Worm (Caenorhabditis elegans) whole organism, mixed stage, embryonic: Measurements from ENCODE around the gene nspb-8.

Source experiments
- M03D4.4 ChIP-seq: sonication (generic microtip); optimal IDR thresholded peaks from 2 replicates; lab custom pipeline; 2017; ENCODE audit warnings: mild to moderate bottlenecking, missing genetic modification characterization, missing compliant biosample characterization
- bed-3 ChIP-seq: fragments of 200-800 bp; sonication (Bioruptor generic); optimal IDR thresholded peaks from 3 replicates; lab custom pipeline; 2018; ENCODE audit warnings: mild to moderate bottlenecking, missing genetic modification characterization, moderate library complexity, missing compliant biosample characterization
- blmp-1 ChIP-seq: fragments of 150-350 bp; optimal IDR thresholded peaks from 2 replicates; lab custom pipeline; 2014; ENCODE audit warnings: missing biosample characterization, missing genetic modification characterization
- ceh-39 ChIP-seq: fragments of 150-350 bp; optimal IDR thresholded peaks from 2 replicates; lab custom pipeline; 2014; ENCODE audit warnings: missing biosample characterization, missing genetic modification characterization
- ceh-83 ChIP-seq: fragments of 200-800 bp; sonication (Bioruptor generic); optimal IDR thresholded peaks from 2 replicates; lab custom pipeline; 2018; ENCODE audit warnings: mild to moderate bottlenecking, missing genetic modification characterization, missing compliant biosample characterization
- ces-1 ChIP-seq: fragments of 150-350 bp; optimal IDR thresholded peaks from 2 replicates; lab custom pipeline; 2014; ENCODE audit warnings: missing biosample characterization, missing genetic modification reagents, missing genetic modification characterization
- cnd-1 ChIP-seq: fragments of 200-800 bp; sonication (Bioruptor generic); optimal IDR thresholded peaks from 2 replicates; lab custom pipeline; 2018; ENCODE audit warnings: mild to moderate bottlenecking, missing genetic modification characterization, missing compliant biosample characterization
- drap-1 ChIP-seq: fragments of 200-800 bp; sonication (Bioruptor generic); optimal IDR thresholded peaks from 3 replicates; lab custom pipeline; 2018; ENCODE audit warnings: mild to moderate bottlenecking, missing genetic modification characterization, missing compliant biosample characterization
- elt-1 ChIP-seq: sonication (generic microtip); optimal IDR thresholded peaks from 2 replicates; lab custom pipeline; 2017; ENCODE audit warnings: missing genetic modification characterization, mild to moderate bottlenecking, missing compliant biosample characterization, antibody characterized with exemption, moderate library complexity, borderline replicate concordance; ENCODE audit not compliant: insufficient read depth
- elt-3 ChIP-seq: fragments of 150-350 bp; optimal IDR thresholded peaks from 2 replicates; lab custom pipeline; 2014; ENCODE audit warnings: missing biosample characterization, missing genetic modification characterization
- ham-2 ChIP-seq: fragments of 200-800 bp; sonication (Bioruptor generic); optimal IDR thresholded peaks from 2 replicates; lab custom pipeline; 2018; ENCODE audit warnings: mild to moderate bottlenecking, missing genetic modification characterization, missing compliant biosample characterization
- hlh-1 ChIP-seq: fragments of 150-350 bp; optimal IDR thresholded peaks from 2 replicates; lab custom pipeline; 2014; ENCODE audit warnings: missing biosample characterization, missing genetic modification reagents, missing genetic modification characterization
- lin-13 ChIP-seq: fragments of 150-350 bp; optimal IDR thresholded peaks from 2 replicates; lab custom pipeline; 2014; ENCODE audit warnings: missing biosample characterization, missing genetic modification characterization
- lin-32 ChIP-seq: fragments of 200-800 bp; sonication (Bioruptor generic); optimal IDR thresholded peaks from 2 replicates; lab custom pipeline; 2018; ENCODE audit warnings: mild to moderate bottlenecking, missing genetic modification characterization, missing compliant biosample characterization
- lsy-2 ChIP-seq: fragments of 150-350 bp; optimal IDR thresholded peaks from 2 replicates; lab custom pipeline; 2014; ENCODE audit warnings: missing biosample characterization, missing genetic modification characterization
- mab-5 ChIP-seq: fragments of 150-350 bp; optimal IDR thresholded peaks from 2 replicates; lab custom pipeline; 2014; ENCODE audit warnings: missing biosample characterization, missing genetic modification characterization
- mep-1 ChIP-seq: fragments of 150-350 bp; optimal IDR thresholded peaks from 2 replicates; lab custom pipeline; 2017; ENCODE audit warnings: missing biosample characterization, missing genetic modification reagents, missing genetic modification characterization, inconsistent platforms
- mls-2 ChIP-seq: sonication (generic microtip); optimal IDR thresholded peaks from 2 replicates; lab custom pipeline; 2016; ENCODE audit warnings: mild to moderate bottlenecking, missing genetic modification characterization, moderate library complexity, missing compliant biosample characterization
- nhr-12 ChIP-seq: fragments of 150-350 bp; optimal IDR thresholded peaks from 2 replicates; lab custom pipeline; 2014; ENCODE audit warnings: missing biosample characterization, missing genetic modification characterization
- nhr-2 ChIP-seq: fragments of 150-350 bp; optimal IDR thresholded peaks from 2 replicates; lab custom pipeline; 2014; ENCODE audit warnings: missing biosample characterization, missing genetic modification characterization
- nhr-237 ChIP-seq: fragments of 150-350 bp; optimal IDR thresholded peaks from 2 replicates; lab custom pipeline; 2014; ENCODE audit warnings: missing biosample characterization, missing genetic modification characterization
- nhr-28 ChIP-seq: fragments of 150-350 bp; optimal IDR thresholded peaks from 2 replicates; lab custom pipeline; 2014; ENCODE audit warnings: missing biosample characterization, missing genetic modification characterization
- nhr-76 ChIP-seq: sonication (generic microtip); optimal IDR thresholded peaks from 2 replicates; lab custom pipeline; 2017; ENCODE audit warnings: missing biosample characterization, missing genetic modification characterization
- pha-4 ChIP-seq: fragments of 150-350 bp; optimal IDR thresholded peaks from 2 replicates; lab custom pipeline; 2018; ENCODE audit warnings: missing biosample characterization, missing genetic modification reagents, missing genetic modification characterization
- sem-2 ChIP-seq: fragments of 200-800 bp; sonication (Bioruptor generic); optimal IDR thresholded peaks from 2 replicates; lab custom pipeline; 2018; ENCODE audit warnings: mild to moderate bottlenecking, missing genetic modification characterization, missing compliant biosample characterization
- snpc-4 ChIP-seq: fragments of 150-350 bp; optimal IDR thresholded peaks from 2 replicates; lab custom pipeline; 2014; ENCODE audit warnings: missing biosample characterization, missing genetic modification characterization
- sptf-1 ChIP-seq: sonication (generic microtip); optimal IDR thresholded peaks from 2 replicates; lab custom pipeline; 2017; ENCODE audit warnings: mild to moderate bottlenecking, missing genetic modification characterization, moderate library complexity, missing compliant biosample characterization
- tbx-8 ChIP-seq: fragments of 200-800 bp; sonication (Bioruptor generic); optimal IDR thresholded peaks from 2 replicates; lab custom pipeline; 2018; ENCODE audit warnings: mild to moderate bottlenecking, missing genetic modification characterization, moderate library complexity, missing compliant biosample characterization
- unc-120 ChIP-seq: sonication (generic microtip); optimal IDR thresholded peaks from 2 replicates; lab custom pipeline; 2017; ENCODE audit warnings: missing genetic modification characterization, missing compliant biosample characterization; ENCODE audit not compliant: poor library complexity, severe bottlenecking
- unc-39 ChIP-seq: fragments of 150-350 bp; optimal IDR thresholded peaks from 2 replicates; lab custom pipeline; 2014; ENCODE audit warnings: missing biosample characterization, missing genetic modification characterization
- unc-62 ChIP-seq: fragments of 150-350 bp; optimal IDR thresholded peaks from 2 replicates; lab custom pipeline; 2014; ENCODE audit warnings: missing biosample characterization, missing genetic modification reagents, missing genetic modification characterization
- zip-8 ChIP-seq: fragments of 150-350 bp; optimal IDR thresholded peaks from 2 replicates; lab custom pipeline; 2014; ENCODE audit warnings: missing biosample characterization, missing genetic modification characterization
- ztf-11 ChIP-seq: fragments of 150-350 bp; optimal IDR thresholded peaks from 2 replicates; lab custom pipeline; 2014; ENCODE audit warnings: missing biosample characterization, missing genetic modification characterization

The nspb-8 gene

DNA sequence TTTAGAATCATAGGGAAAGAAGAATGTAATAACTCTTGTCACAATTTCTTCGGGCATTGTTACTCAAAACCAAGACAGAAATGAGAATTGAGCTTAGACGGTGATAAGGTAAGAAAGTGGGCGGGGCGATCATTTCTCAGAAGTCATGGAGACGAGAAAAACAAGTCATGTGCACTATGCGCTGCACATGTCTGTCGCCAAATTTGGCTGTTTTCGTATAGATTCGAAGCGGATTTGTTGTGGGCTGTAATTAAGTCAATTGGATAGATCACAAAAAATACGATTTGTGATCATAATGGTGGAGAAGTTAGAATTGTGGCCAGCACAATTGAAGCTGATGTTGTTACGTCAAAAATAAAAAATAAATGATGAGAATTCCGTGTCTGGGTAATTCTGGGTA is 11.2 kb upstream of the nspb-8 start, which contains the start of gene C01G12.7:
Gene C01G12.7 (minus strand): TSS at position 195 of the 400 bp plus-strand sequence.
- TF ChIP-seq lsy-2 (tag; lab: Kevin White, UChicago) (no peak), sptf-1 (no peak), nhr-12 (no peak), unc-39 (tag; lab: Kevin White, UChicago) (no peak), drap-1 (GFP tag; lab: Kevin White, UChicago) (no peak), lin-13 (tag; lab: Kevin White, UChicago) (no peak), M03D4.4 (no peak), hlh-1 (tag; lab: Kevin White, UChicago) (no peak), ztf-11 (no peak), mep-1 (tag; lab: Kevin White, UChicago) (no peak), nhr-237 (tag; lab: Kevin White, UChicago) (no peak), nhr-76 (tag; lab: Kevin White, UChicago) (no peak)

- TF ChIP-seq blmp-1 (no peak), unc-120 (no peak), unc-62 (GFP tag; lab: Kevin White, UChicago) (no peak), ces-1 (GFP tag; lab: Kevin White, UChicago) (no peak), ham-2 (GFP tag; lab: Kevin White, UChicago) (no peak), unc-39 (tag; lab: Kevin White, UChicago) (no peak)
Measured at ce11 chrII:14588162-14588561, 7.7 kb upstream of the nspb-8 start, which contains the start of gene nspb-10. nspb-10 (minus strand) TSS chrII:14588262.

DNA sequence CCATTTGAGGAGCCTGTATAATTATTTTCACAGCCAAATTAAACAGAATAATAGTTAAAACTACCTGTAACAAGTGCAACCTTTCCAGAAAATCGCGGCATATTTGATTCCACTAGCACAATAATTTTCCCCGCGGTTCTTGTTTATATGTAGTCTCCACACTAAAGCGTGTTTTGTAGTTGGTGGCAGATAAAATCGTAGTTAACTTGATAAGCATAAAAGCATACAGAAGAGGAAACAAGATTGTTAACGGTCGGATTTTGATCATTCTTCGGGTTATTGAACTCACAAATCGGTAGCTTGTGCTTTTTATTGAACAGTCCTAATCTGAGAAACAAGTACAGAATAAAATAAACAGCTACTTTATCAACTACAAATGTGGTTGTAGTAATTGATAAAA is 7.0 kb upstream of the nspb-8 start, which contains the start of gene C01G12.5:
Gene C01G12.5 (minus strand): TSS at position 101 of the 400 bp plus-strand sequence.
- no peak for TF ChIP-seq pha-4
- TF ChIP-seq ces-1 (GFP tag; lab: Kevin White, UChicago) = no peak
- no peak for TF ChIP-seq ztf-11
- no peak for TF ChIP-seq ceh-39 (tag; lab: Kevin White, UChicago)
- TF ChIP-seq drap-1 (GFP tag; lab: Kevin White, UChicago) = no peak
- no peak for TF ChIP-seq elt-1 (tag; lab: Kevin White, UChicago)
- TF ChIP-seq unc-120 = no peak
- TF ChIP-seq zip-8 (tag; lab: Kevin White, UChicago) = no peak
- no peak for TF ChIP-seq elt-3 (tag; lab: Kevin White, UChicago)
- TF ChIP-seq ceh-83 = no peak
- TF ChIP-seq nhr-12 = no peak
- no peak for TF ChIP-seq lin-13 (tag; lab: Kevin White, UChicago)
- TF ChIP-seq M03D4.4 = no peak
- no peak for TF ChIP-seq unc-39 (tag; lab: Kevin White, UChicago)
- no peak for TF ChIP-seq nhr-2 (tag; lab: Kevin White, UChicago)
- no peak for TF ChIP-seq nhr-76 (tag; lab: Kevin White, UChicago)
- no peak for TF ChIP-seq mls-2 (tag; lab: Kevin White, UChicago)
- TF ChIP-seq snpc-4 (tag; lab: Kevin White, UChicago) = no peak

DNA sequence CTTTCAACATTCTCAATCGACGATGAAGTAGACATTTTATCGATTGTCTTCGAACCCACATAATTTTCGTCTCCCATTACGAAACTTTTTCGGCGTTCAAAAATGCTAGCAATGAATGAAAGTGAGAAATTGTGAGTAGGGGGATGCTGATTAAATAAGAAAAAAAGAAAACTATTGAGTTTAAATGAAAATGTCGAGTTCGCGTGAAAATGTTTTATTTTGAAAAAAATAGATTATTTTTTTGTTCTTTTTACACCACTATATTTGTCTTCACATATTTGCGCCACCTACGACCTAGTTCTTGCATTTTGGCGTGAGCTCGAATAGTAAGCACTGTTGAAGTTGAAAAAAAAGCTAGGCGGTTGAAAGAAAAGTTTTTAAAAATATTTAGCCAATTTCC is 1.8 kb upstream of the nspb-8 start, which contains the start of gene C01G12.3:
Gene C01G12.3 (minus strand): TSS at position 101 of the 400 bp plus-strand sequence.
- TF ChIP-seq bed-3 (GFP tag; lab: Kevin White, UChicago) = no peak
- no peak for TF ChIP-seq nhr-28 (tag; lab: Kevin White, UChicago)
- no peak for TF ChIP-seq drap-1 (GFP tag; lab: Kevin White, UChicago)
- no peak for TF ChIP-seq nhr-2 (tag; lab: Kevin White, UChicago)
- TF ChIP-seq snpc-4 (tag; lab: Kevin White, UChicago) = no peak
- TF ChIP-seq lin-13 (tag; lab: Kevin White, UChicago) = no peak
- TF ChIP-seq sptf-1 = no peak
- no peak for TF ChIP-seq mab-5
- no peak for TF ChIP-seq mls-2 (tag; lab: Kevin White, UChicago)

DNA sequence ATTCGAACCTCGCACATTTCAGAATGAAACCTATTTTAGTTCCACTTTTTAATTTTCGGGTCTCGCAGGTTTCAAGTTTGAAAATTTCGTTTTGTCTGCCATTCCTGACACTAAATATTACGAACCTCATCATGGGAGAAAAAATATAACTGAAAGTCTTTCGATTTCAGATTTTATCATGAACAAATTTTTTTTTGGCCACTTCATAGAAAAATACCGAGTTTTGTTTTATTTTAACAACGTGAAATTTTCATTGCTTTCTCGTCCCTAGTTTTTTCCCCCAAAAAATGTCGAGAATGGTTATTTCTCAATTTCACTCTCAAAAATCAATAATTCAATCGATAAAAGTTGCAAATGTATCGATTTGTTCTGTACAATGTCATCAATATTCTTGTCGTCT is 1.7 kb downstream of the nspb-8 start, which contains the start of gene C01G12.9:
Gene C01G12.9 (plus strand): TSS at position 301 of the 400 bp plus-strand sequence.
- TF ChIP-seq blmp-1 (no peak), lsy-2 (tag; lab: Kevin White, UChicago) (no peak), nhr-2 (tag; lab: Kevin White, UChicago) (no peak), mep-1 (tag; lab: Kevin White, UChicago) (no peak), nhr-12 (no peak), unc-120 (no peak), nhr-28 (tag; lab: Kevin White, UChicago) (no peak), M03D4.4 (no peak)

ce11 chrII:14578013-14578412 is 2.4 kb downstream of the nspb-8 start, which contains the start of gene nspb-7:
nspb-7 (plus strand) TSS chrII:14578313.
- no peak for TF ChIP-seq lin-32 (GFP tag; lab: Kevin White, UChicago)
- no peak for TF ChIP-seq drap-1 (GFP tag; lab: Kevin White, UChicago)
- TF ChIP-seq sem-2 (GFP tag; lab: Kevin White, UChicago) = no peak
- no peak for TF ChIP-seq bed-3 (GFP tag; lab: Kevin White, UChicago)
- TF ChIP-seq ztf-11 = no peak
- TF ChIP-seq nhr-237 (tag; lab: Kevin White, UChicago) = no peak
- no peak for TF ChIP-seq tbx-8 (GFP tag; lab: Kevin White, UChicago)
- TF ChIP-seq snpc-4 (tag; lab: Kevin White, UChicago) = no peak
- TF ChIP-seq lin-13 (tag; lab: Kevin White, UChicago) = no peak
- TF ChIP-seq unc-39 (tag; lab: Kevin White, UChicago) = no peak
- no peak for TF ChIP-seq lsy-2 (tag; lab: Kevin White, UChicago)
- no peak for TF ChIP-seq cnd-1 (tag; lab: Kevin White, UChicago)
- TF ChIP-seq ceh-83 = no peak
- TF ChIP-seq nhr-2 (tag; lab: Kevin White, UChicago) = no peak
- TF ChIP-seq pha-4 = no peak
- no peak for TF ChIP-seq mls-2 (tag; lab: Kevin White, UChicago)
- TF ChIP-seq zip-8 (tag; lab: Kevin White, UChicago) = no peak
- TF ChIP-seq nhr-28 (tag; lab: Kevin White, UChicago) = no peak
